Fruit fly (Drosophila melanogaster): ENCODE results near the gene cDIP.

cDIP gene

dm6 chr3R:21158643-21159042 is 2.2 kb downstream of the cDIP start:
- TF ChIP-seq fkh (GFP tag; optimal IDR thresholded peaks at IDR 0.05), result peak; percentile 68
- TF ChIP-seq Smox (GFP tag; optimal IDR thresholded peaks at IDR 0.05), result no peak

- TF ChIP-seq CG16779 (tag; optimal IDR thresholded peaks at IDR 0.05) (peak; percentile 4), Sox14 (GFP tag; optimal IDR thresholded peaks at IDR 0.05) (peak; percentile 43), CG32006 (GFP tag; optimal IDR thresholded peaks at IDR 0.05) (no peak), CG11902 (GFP tag; optimal IDR thresholded peaks at IDR 0.05) (no peak), Gug (GFP tag; IDR thresholded peaks at IDR 0.05) (no peak), eg (GFP tag; IDR thresholded peaks at IDR 0.05) (no peak), achi (GFP tag; optimal IDR thresholded peaks at IDR 0.05) (no peak), CG6792 (GFP tag; optimal IDR thresholded peaks at IDR 0.05) (no peak), CG11762 (GFP tag; optimal IDR thresholded peaks at IDR 0.05; ENCODE audit: insufficient read depth) (no peak), Blimp-1 (GFP tag; optimal IDR thresholded peaks at IDR 0.05) (no peak), CG9139 (GFP tag; optimal IDR thresholded peaks at IDR 0.05) (peak; percentile 17), CG6854 (GFP tag; optimal IDR thresholded peaks at IDR 0.05) (peak; percentile 14), Sox15 (GFP tag; optimal IDR thresholded peaks at IDR 0.05) (no peak), Smox (GFP tag; optimal IDR thresholded peaks at IDR 0.05) (no peak), fd59A (GFP tag; optimal IDR thresholded peaks at IDR 0.05) (no peak), topi (GFP tag; optimal IDR thresholded peaks at IDR 0.05) (no peak), fkh (GFP tag; optimal IDR thresholded peaks at IDR 0.05) (peak; percentile 55), CG8632 (GFP tag; optimal IDR thresholded peaks at IDR 0.05) (no peak), Eip78C (GFP tag) (peak; percentile 60), CG1621 (tag; optimal IDR thresholded peaks at IDR 0.05) (no peak), Eip93F (GFP tag; optimal IDR thresholded peaks at IDR 0.05) (peak; percentile 43), Hr39 (GFP tag; optimal IDR thresholded peaks at IDR 0.05) (no peak), vri (GFP tag; optimal IDR thresholded peaks at IDR 0.05) (peak; percentile 76), salr (GFP tag; optimal IDR thresholded peaks at IDR 0.05) (no peak)
These were observed 4.1 kb downstream of the cDIP start for dm6 chr3R:21156572-21157480.

- TF ChIP-seq svp (GFP tag), result peak; percentile 74
- TF ChIP-seq CG8632 (GFP tag; optimal IDR thresholded peaks at IDR 0.05), result peak; percentile 6
- no peak for TF ChIP-seq Met (GFP tag; optimal IDR thresholded peaks at IDR 0.05)
- no peak for TF ChIP-seq Ets21C (GFP tag; optimal IDR thresholded peaks at IDR 0.05)
- no peak for TF ChIP-seq CG3032 (tag; optimal IDR thresholded peaks at IDR 0.05)
- TF ChIP-seq lz (GFP tag; optimal IDR thresholded peaks at IDR 0.05), result peak; percentile 3
- peak; percentile 26 for TF ChIP-seq CG31627 (GFP tag; optimal IDR thresholded peaks at IDR 0.05)
- no peak for TF ChIP-seq CG10631 (GFP tag; optimal IDR thresholded peaks at IDR 0.05)
- TF ChIP-seq eg (GFP tag; IDR thresholded peaks at IDR 0.05), result no peak
These were observed 4.9 kb downstream of the cDIP start for dm6 chr3R:21155931-21156488.

- no peak for TF ChIP-seq CG6276 (GFP tag; optimal IDR thresholded peaks at IDR 0.05)
- TF ChIP-seq Ets96B (tag; optimal IDR thresholded peaks at IDR 0.05), result no peak
- peak; percentile 72 for TF ChIP-seq Eip78C (GFP tag)
- TF ChIP-seq eg (GFP tag; IDR thresholded peaks at IDR 0.05), result 0 out of 3 replicates have a peak, but pooled peaks have one; percentile 32
These were observed 6.8 kb downstream of the cDIP start for dm6 chr3R:21154130-21154529.
